Worm (Caenorhabditis elegans): ENCODE results near the gene crn-5.

crn-5 gene

DNA sequence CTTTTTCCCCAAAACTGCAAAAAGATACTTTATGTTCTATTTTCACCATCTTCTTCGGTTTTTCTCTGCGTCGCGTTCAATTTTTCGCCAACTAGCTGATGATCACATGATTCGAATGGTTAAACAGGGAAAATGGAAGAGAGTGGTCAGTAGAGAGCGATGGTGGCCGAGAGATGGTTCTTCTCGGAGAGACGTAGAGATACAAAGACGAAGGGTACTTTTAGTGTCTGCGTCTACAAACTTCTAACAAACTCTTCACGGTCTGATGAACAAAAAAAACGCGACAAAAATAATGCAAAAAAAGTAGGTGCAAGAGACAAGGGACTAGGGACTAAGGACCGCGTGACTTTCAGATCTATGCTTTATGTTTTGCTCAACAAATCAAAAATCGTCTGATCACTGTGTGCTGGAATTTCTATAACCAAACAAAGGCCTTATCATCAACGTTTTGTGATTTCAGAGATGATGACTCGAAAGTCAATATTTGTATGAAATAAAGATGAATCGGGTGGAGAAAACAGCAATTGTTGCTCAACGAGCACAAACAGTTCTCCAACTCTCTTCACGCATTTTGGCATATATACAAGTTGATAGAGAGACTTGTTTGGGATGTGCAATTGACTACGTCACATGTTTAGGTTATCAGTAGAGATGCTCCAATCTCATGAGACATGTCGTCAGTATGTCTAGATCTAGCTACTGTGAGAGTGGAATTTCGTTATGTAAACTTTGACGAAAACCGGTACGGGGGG is 40.4 kb upstream of the crn-5 start (continued):
- no peak for TF ChIP-seq unc-62 (GFP tag; optimal IDR thresholded peaks at IDR 0.05)
- peak; percentile 87 to 91 for TF ChIP-seq efl-1 (optimal IDR thresholded peaks at IDR 0.05)
- TF ChIP-seq efl-1 (GFP tag; optimal IDR thresholded peaks at IDR 0.05 in 1 of 2) = peak; percentile 60 to 97
- peak; percentile 91 for TF ChIP-seq irx-1 (tag; optimal IDR thresholded peaks at IDR 0.05)
- TF ChIP-seq ets-5 (GFP tag; IDR thresholded peaks at IDR 0.05) = no peak
- TF ChIP-seq hlh-17 (GFP tag; optimal IDR thresholded peaks at IDR 0.05; ENCODE audit: borderline replicate concordance) = no peak
- TF ChIP-seq lin-14 (GFP tag; optimal IDR thresholded peaks at IDR 0.05) = peak; percentile 99
- peak; percentile 89 for TF ChIP-seq nhr-77 (tag; optimal IDR thresholded peaks at IDR 0.05)
- no peak for TF ChIP-seq lin-15B (tag; optimal IDR thresholded peaks at IDR 0.05)
- peak in 3 of 6 experiments; percentile 26 to 97 (median 96) for TF ChIP-seq elt-3 (tag; optimal IDR thresholded peaks at IDR 0.05)
- no peak for TF ChIP-seq unc-30 (tag; optimal IDR thresholded peaks at IDR 0.05)
- TF ChIP-seq dpl-1 (GFP tag; optimal IDR thresholded peaks at IDR 0.05) = peak; percentile 67 to 75 (median 72)
- TF ChIP-seq hpl-2 (GFP tag; optimal IDR thresholded peaks at IDR 0.05) = peak; percentile 93
- TF ChIP-seq unc-98 (GFP tag; IDR thresholded peaks at IDR 0.05) = no peak
- TF ChIP-seq hlh-4 (tag; optimal IDR thresholded peaks at IDR 0.05) = no peak
- TF ChIP-seq nhr-84 (tag; optimal IDR thresholded peaks at IDR 0.05) = no peak
- peak; percentile 84 for TF ChIP-seq dsc-1 (tag; optimal IDR thresholded peaks at IDR 0.05)
- TF ChIP-seq lin-13 (GFP tag; optimal IDR thresholded peaks at IDR 0.05) = peak; percentile 95
- peak; percentile 21 for TF ChIP-seq vab-15 (tag; optimal IDR thresholded peaks at IDR 0.05)
- peak; percentile 99 for TF ChIP-seq mep-1 (tag; optimal IDR thresholded peaks at IDR 0.05)
- peak; percentile 49 for TF ChIP-seq F16B12.6 (tag; optimal IDR thresholded peaks at IDR 0.05)
- TF ChIP-seq unc-86 (tag; optimal IDR thresholded peaks at IDR 0.05) = peak; percentile 96
- peak; percentile 90 for TF ChIP-seq xbp-1 (tag; optimal IDR thresholded peaks at IDR 0.05)
- peak; percentile 97 for TF ChIP-seq aly-2 (tag; optimal IDR thresholded peaks at IDR 0.05)
- TF ChIP-seq snpc-4 (tag; optimal IDR thresholded peaks at IDR 0.05) = peak; percentile 77
- peak; percentile 88 for TF ChIP-seq rnt-1 (tag; optimal IDR thresholded peaks at IDR 0.05)
- TF ChIP-seq sox-4 (tag; optimal IDR thresholded peaks at IDR 0.05) = peak; percentile 72
- peak; percentile 62 for TF ChIP-seq elt-2 (tag; optimal IDR thresholded peaks at IDR 0.05)
- TF ChIP-seq swsn-7 (tag; optimal IDR thresholded peaks at IDR 0.05) = peak; percentile 96
- TF ChIP-seq nhr-19 (GFP tag; conservative IDR thresholded peaks at IDR 0.05) = peak; percentile 94
- peak; percentile 96 for TF ChIP-seq blmp-1 (tag; optimal IDR thresholded peaks at IDR 0.05)
- peak; percentile 63 for TF ChIP-seq zag-1 (tag; optimal IDR thresholded peaks at IDR 0.05)
- peak; percentile 45 for TF ChIP-seq nhr-28 (tag; optimal IDR thresholded peaks at IDR 0.05)
- peak; percentile 95 for TF ChIP-seq nhr-90 (tag; optimal IDR thresholded peaks at IDR 0.05; ENCODE audit: poor library complexity)
- peak; percentile 81 for TF ChIP-seq lir-3 (tag; optimal IDR thresholded peaks at IDR 0.05; ENCODE audit: poor library complexity)
- TF ChIP-seq skn-1 (tag; optimal IDR thresholded peaks at IDR 0.05) = peak; percentile 96
- peak; percentile 81 for TF ChIP-seq fkh-10 (GFP tag; optimal IDR thresholded peaks at IDR 0.05)
- TF ChIP-seq pag-3 (tag; optimal IDR thresholded peaks at IDR 0.05; ENCODE audit: borderline replicate concordance, insufficient read depth) = no peak
- TF ChIP-seq nhr-20 (tag; optimal IDR thresholded peaks at IDR 0.05) = peak; percentile 97
- peak; percentile 87 for TF ChIP-seq C16A3.4 (tag; optimal IDR thresholded peaks at IDR 0.05)
- TF ChIP-seq sup-37 (GFP tag; optimal IDR thresholded peaks at IDR 0.05) = peak; percentile 55
- peak; percentile 85 for TF ChIP-seq lin-39 (tag; optimal IDR thresholded peaks at IDR 0.05)
- peak; percentile 11 for TF ChIP-seq ceh-90 (tag; optimal IDR thresholded peaks at IDR 0.05)
- peak; percentile 98 for TF ChIP-seq tbx-2 (tag; optimal IDR thresholded peaks at IDR 0.05)
- peak; percentile 80 for TF ChIP-seq isw-1 (GFP tag; IDR thresholded peaks at IDR 0.05)
- TF ChIP-seq mdl-1 (tag; optimal IDR thresholded peaks at IDR 0.05) = peak; percentile 32 to 96
- TF ChIP-seq fkh-8 (tag; optimal IDR thresholded peaks at IDR 0.05) = peak; percentile 95
- TF ChIP-seq mef-2 (tag; optimal IDR thresholded peaks at IDR 0.05) = peak; percentile 94
- TF ChIP-seq nhr-12 (tag; optimal IDR thresholded peaks at IDR 0.05) = no peak
- peak; percentile 82 for TF ChIP-seq C04F5.9 (tag; optimal IDR thresholded peaks at IDR 0.05)
- TF ChIP-seq mab-9 (GFP tag; IDR thresholded peaks at IDR 0.05) = peak; percentile 68
- peak; percentile 88 for TF ChIP-seq pax-3 (tag; optimal IDR thresholded peaks at IDR 0.05)

All from whole organism, L1 larva.